Worm (Caenorhabditis elegans) whole organism, young adult: ENCODE data around the gene gst-18.

Source experiments
- C06A6.2 ChIP-seq: fragments of 200-800 bp; sonication (Bioruptor generic); conservative IDR thresholded peaks from 2 replicates; pipeline ENCODE4 v1.3.6; 2022; ENCODE audit warnings: missing genetic modification characterization, missing compliant biosample characterization
- C17E4.6 ChIP-seq: fragments of 200-800 bp; sonication (Bioruptor generic); IDR thresholded peaks from 2 replicates; pipeline ENCODE4 v1.3.6; 2022; ENCODE audit warnings: missing genetic modification reagents, missing genetic modification characterization, missing compliant biosample characterization
- D2030.7 ChIP-seq: fragments of 200-800 bp; sonication (Bioruptor generic); IDR thresholded peaks from 2 replicates; pipeline ENCODE4 v1.3.6; 2022; ENCODE audit warnings: missing genetic modification reagents, missing genetic modification characterization, missing compliant biosample characterization
- F33H1.4 ChIP-seq: fragments of 200-800 bp; sonication (Bioruptor generic); IDR thresholded peaks from 2 replicates; pipeline ENCODE4 v1.3.6; 2022; ENCODE audit warnings: missing genetic modification reagents, missing genetic modification characterization, missing compliant biosample characterization
- F49E8.2 ChIP-seq: sonication (generic microtip); optimal IDR thresholded peaks from 3 replicates; lab custom pipeline; 2017; ENCODE audit warnings: missing genetic modification characterization, mild to moderate bottlenecking, missing compliant biosample characterization, antibody characterized with exemption, moderate library complexity; ENCODE audit not compliant: insufficient read depth
- F57A8.1 ChIP-seq: fragments of 200-800 bp; sonication (Bioruptor generic); optimal IDR thresholded peaks from 2 replicates; lab custom pipeline; 2018; ENCODE audit warnings: mild to moderate bottlenecking, missing genetic modification characterization, moderate library complexity, missing compliant biosample characterization
- F57C9.4 ChIP-seq: sonication (generic microtip); optimal IDR thresholded peaks from 2 replicates; lab custom pipeline; 2017; ENCODE audit warnings: mild to moderate bottlenecking, missing genetic modification characterization, missing compliant biosample characterization
- K11D2.4 ChIP-seq: fragments of 200-800 bp; sonication (Bioruptor generic); IDR thresholded peaks from 2 replicates; pipeline ENCODE4 v1.3.6; 2022; ENCODE audit warnings: missing genetic modification reagents, missing genetic modification characterization, missing compliant biosample characterization
- Y95B8A.8 ChIP-seq: fragments of 200-800 bp; sonication (Bioruptor generic); IDR thresholded peaks from 2 replicates; pipeline ENCODE4 v1.3.6; 2022; ENCODE audit warnings: missing genetic modification reagents, missing genetic modification characterization, missing compliant biosample characterization
- ZK185.1 ChIP-seq: sonication (generic microtip); optimal IDR thresholded peaks from 2 replicates; lab custom pipeline; 2016; ENCODE audit warnings: mild to moderate bottlenecking, missing genetic modification characterization, missing compliant biosample characterization; ENCODE audit not compliant: poor library complexity, severe bottlenecking
- atf-7 ChIP-seq: sonication (generic microtip); optimal IDR thresholded peaks from 2 replicates; lab custom pipeline; 2017; ENCODE audit warnings: mild to moderate bottlenecking, missing genetic modification characterization, missing compliant biosample characterization
- athp-1 ChIP-seq: sonication (generic microtip); optimal IDR thresholded peaks from 2 replicates; lab custom pipeline; 2017; ENCODE audit warnings: mild to moderate bottlenecking, missing genetic modification characterization, missing compliant biosample characterization
- ccch-3 ChIP-seq: fragments of 200-800 bp; sonication (Bioruptor generic); optimal IDR thresholded peaks from 2 replicates; lab custom pipeline; 2018; ENCODE audit warnings: mild to moderate bottlenecking, missing genetic modification characterization, missing compliant biosample characterization
- cebp-2 ChIP-seq: fragments of 200-800 bp; sonication (Bioruptor generic); IDR thresholded peaks from 2 replicates; pipeline ENCODE4 v1.3.6; 2022; ENCODE audit warnings: missing genetic modification characterization, missing compliant biosample characterization
- ceh-40 ChIP-seq: fragments of 200-800 bp; sonication (Bioruptor generic); IDR thresholded peaks from 2 replicates; pipeline ENCODE4 v1.3.6; 2022; ENCODE audit warnings: missing genetic modification characterization, missing compliant biosample characterization
- ceh-79 ChIP-seq: sonication (generic microtip); optimal IDR thresholded peaks from 2 replicates; lab custom pipeline; 2017; ENCODE audit warnings: mild to moderate bottlenecking, missing genetic modification characterization, missing compliant biosample characterization
- die-1 ChIP-seq: sonication (generic microtip); optimal IDR thresholded peaks from 2 replicates; lab custom pipeline; 2016; ENCODE audit warnings: missing genotype, mild to moderate bottlenecking, missing genetic modification characterization, missing compliant biosample characterization
- dox-1 ChIP-seq: fragments of 200-800 bp; sonication (Bioruptor generic); IDR thresholded peaks from 2 replicates; pipeline ENCODE4 v1.3.6; 2022; ENCODE audit warnings: missing genetic modification reagents, missing genetic modification characterization, missing compliant biosample characterization
- egrh-3 ChIP-seq: fragments of 200-800 bp; sonication (Bioruptor generic); IDR thresholded peaks from 2 replicates; pipeline ENCODE4 v1.3.6; 2022; ENCODE audit warnings: missing genetic modification reagents, missing genetic modification characterization, missing compliant biosample characterization
- ekl-4 ChIP-seq: fragments of 200-800 bp; sonication (Bioruptor generic); IDR thresholded peaks from 2 replicates; pipeline ENCODE4 v1.3.6; 2022; ENCODE audit warnings: missing genetic modification reagents, missing genetic modification characterization, missing compliant biosample characterization
- him-1 ChIP-seq: sonication (generic microtip); optimal IDR thresholded peaks from 2 replicates; lab custom pipeline; 2016; ENCODE audit warnings: missing genotype, missing genetic modification reagents, missing genetic modification characterization, missing compliant biosample characterization
- hmg-1.2 ChIP-seq: fragments of 200-800 bp; sonication (Bioruptor generic); IDR thresholded peaks from 2 replicates; pipeline ENCODE4 v1.3.6; 2022; ENCODE audit warnings: missing genetic modification reagents, missing genetic modification characterization, missing compliant biosample characterization
- lin-26 ChIP-seq: fragments of 200-800 bp; sonication (Bioruptor generic); IDR thresholded peaks from 2 replicates; pipeline ENCODE4 v1.3.6; 2022; ENCODE audit warnings: missing genetic modification reagents, missing genetic modification characterization, missing compliant biosample characterization
- lin-35 ChIP-seq, 3 experiments: fragments of 150-350 bp in 2 of 3; sonication (generic microtip) in 1 of 3; optimal IDR thresholded peaks; 2 replicates each; lab custom pipeline; 2014 to 2018; ENCODE audit warnings: missing biosample characterization in 3 of 3, missing genetic modification characterization in 3 of 3, missing genetic modification reagents in 3 of 3
- lin-40 ChIP-seq: sonication (generic microtip); optimal IDR thresholded peaks from 2 replicates; lab custom pipeline; 2016; ENCODE audit warnings: missing genetic modification characterization, mild to moderate bottlenecking, missing compliant biosample characterization, missing genotype, missing genetic modification reagents
- lsy-27 ChIP-seq: sonication (generic microtip); optimal IDR thresholded peaks from 2 replicates; lab custom pipeline; 2017; ENCODE audit warnings: missing genetic modification characterization, mild to moderate bottlenecking, missing compliant biosample characterization, antibody characterized with exemption, missing genotype, borderline replicate concordance; ENCODE audit not compliant: insufficient read depth
- madf-10 ChIP-seq: sonication (generic microtip); optimal IDR thresholded peaks from 2 replicates; lab custom pipeline; 2016; ENCODE audit warnings: mild to moderate bottlenecking, missing genetic modification characterization, missing compliant biosample characterization
- mcd-1 ChIP-seq: fragments of 200-800 bp; sonication (Bioruptor generic); IDR thresholded peaks from 2 replicates; pipeline ENCODE4 v1.3.6; 2022; ENCODE audit warnings: missing genetic modification reagents, missing genetic modification characterization, missing compliant biosample characterization
- nhr-179 ChIP-seq: sonication (generic microtip); optimal IDR thresholded peaks from 2 replicates; lab custom pipeline; 2016; ENCODE audit warnings: mild to moderate bottlenecking, missing genetic modification characterization, missing compliant biosample characterization
- nhr-80 ChIP-seq: sonication (generic microtip); optimal IDR thresholded peaks from 2 replicates; lab custom pipeline; 2016; ENCODE audit warnings: missing genetic modification characterization, missing compliant biosample characterization
- pha-4 ChIP-seq: fragments of 150-350 bp; sonication (generic microtip); optimal IDR thresholded peaks from 2 replicates; lab custom pipeline; 2014; ENCODE audit warnings: missing biosample characterization, missing genetic modification reagents, missing genetic modification characterization
- sdz-38 ChIP-seq: sonication (generic microtip); optimal IDR thresholded peaks from 2 replicates; lab custom pipeline; 2016; ENCODE audit warnings: missing genotype, missing genetic modification characterization, missing compliant biosample characterization
- snpc-3.4 ChIP-seq: sonication (generic microtip); optimal IDR thresholded peaks from 2 replicates; lab custom pipeline; 2017; ENCODE audit warnings: missing genetic modification characterization, mild to moderate bottlenecking, missing compliant biosample characterization, antibody characterized with exemption, moderate library complexity, missing genotype, missing genetic modification reagents
- tbx-9 ChIP-seq: sonication (generic microtip); optimal IDR thresholded peaks from 2 replicates; lab custom pipeline; 2016; ENCODE audit warnings: borderline replicate concordance, missing genetic modification characterization, inconsistent platforms, missing compliant biosample characterization
- zfh-2 ChIP-seq: fragments of 200-800 bp; sonication (Bioruptor generic); conservative IDR thresholded peaks from 2 replicates; pipeline ENCODE4 v1.3.6; 2022; ENCODE audit warnings: missing genetic modification reagents, missing genetic modification characterization, missing compliant biosample characterization
- ztf-28 ChIP-seq: fragments of 200-800 bp; sonication (Bioruptor generic); IDR thresholded peaks from 2 replicates; pipeline ENCODE4 v1.3.6; 2022; ENCODE audit warnings: missing genetic modification reagents, missing genetic modification characterization, missing compliant biosample characterization
- ztf-6 ChIP-seq: fragments of 200-800 bp; sonication (Bioruptor generic); IDR thresholded peaks from 2 replicates; pipeline ENCODE4 v1.3.6; 2022; ENCODE audit warnings: missing genetic modification reagents, missing genetic modification characterization, missing compliant biosample characterization

Gene gst-18

DNA sequence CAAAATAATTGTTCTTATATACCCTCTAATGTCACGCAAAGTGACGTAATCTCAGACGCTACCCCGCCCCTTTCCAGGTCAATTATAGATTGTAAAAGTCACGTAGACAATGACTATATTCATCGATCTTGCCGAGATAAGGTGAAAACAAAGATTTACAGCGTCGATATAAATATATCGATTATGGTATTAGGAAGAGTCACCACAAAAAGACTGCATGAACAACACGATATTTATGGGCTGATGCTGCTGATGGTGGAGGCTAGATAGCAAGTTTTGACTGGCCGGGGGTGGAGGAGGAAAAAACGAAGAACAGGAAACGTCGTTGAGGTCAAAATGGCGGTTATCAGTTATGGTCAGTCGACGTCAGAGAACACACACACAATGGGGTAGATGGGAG, 7.9 kb upstream of the gst-18 start:
- no peak for TF ChIP-seq C17E4.6
- TF ChIP-seq lin-35 (GFP tag; optimal IDR thresholded peaks at IDR 0.05; lab: Kevin White, UChicago) = no peak
- no peak for TF ChIP-seq C06A6.2 (GFP tag; lab: Robert Waterston, UW)
- TF ChIP-seq tbx-9 (tag; lab: Kevin White, UChicago) = no peak
- no peak for TF ChIP-seq ccch-3
- TF ChIP-seq hmg-1.2 (GFP tag; lab: Robert Waterston, UW) = no peak
- TF ChIP-seq snpc-3.4 (tag; lab: Kevin White, UChicago) = no peak
- TF ChIP-seq dox-1 = no peak
- no peak for TF ChIP-seq athp-1
- TF ChIP-seq madf-10 = no peak
- TF ChIP-seq nhr-80 (tag; lab: Kevin White, UChicago) = peak; percentile 62
- TF ChIP-seq K11D2.4 (GFP tag; lab: Robert Waterston, UW) = no peak
- TF ChIP-seq lin-40 (tag; lab: Kevin White, UChicago) = peak; percentile 29
- no peak for TF ChIP-seq him-1
- TF ChIP-seq ZK185.1 = peak; percentile 5
- TF ChIP-seq F33H1.4 (GFP tag; lab: Robert Waterston, UW) = no peak

DNA sequence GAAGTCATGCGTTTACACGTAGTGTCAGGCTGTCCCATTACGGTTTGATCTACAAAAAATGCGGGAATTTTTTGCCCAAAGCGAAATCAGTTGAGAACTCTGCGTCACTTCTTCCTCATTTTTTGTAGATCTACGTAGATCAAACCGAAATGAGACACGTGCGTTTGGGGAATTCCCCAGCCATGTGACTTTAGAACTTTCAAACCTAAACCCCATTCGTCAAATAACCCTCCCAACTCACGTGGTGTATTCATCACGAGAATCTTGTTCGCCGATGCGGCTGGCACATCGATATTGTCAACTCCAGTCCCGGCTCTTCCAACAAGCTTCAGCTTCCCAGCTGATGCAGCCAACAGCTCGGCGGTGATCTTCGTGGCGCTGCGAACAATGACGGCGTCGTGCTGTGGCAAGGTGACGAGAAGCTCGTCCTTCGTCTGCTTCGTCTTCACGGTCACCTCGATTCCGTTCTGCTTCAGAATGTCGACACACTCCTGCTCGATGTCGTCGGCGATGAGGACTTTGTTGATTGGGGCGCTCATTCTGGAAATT, 7.3 kb upstream of the gst-18 start, which contains the start of gene phdh-1:
Gene phdh-1 (minus strand): TSS at position 540 of the 549 bp plus-strand sequence.
- TF ChIP-seq lsy-27 (tag; lab: Kevin White, UChicago) (no peak), atf-7 (tag; lab: Kevin White, UChicago) (no peak), sdz-38 (tag; lab: Kevin White, UChicago) (no peak), athp-1 (no peak), lin-26 (0 out of 2 replicates have a peak, but pooled peaks have one; percentile 15), nhr-179 (tag; lab: Kevin White, UChicago) (no peak), F49E8.2 (tag; lab: Kevin White, UChicago) (no peak), mcd-1 (GFP tag; lab: Robert Waterston, UW) (0 out of 2 replicates have a peak, but pooled peaks have one; percentile 5), tbx-9 (tag; lab: Kevin White, UChicago) (no peak), ztf-6 (GFP tag; lab: Robert Waterston, UW) (no peak), ceh-40 (GFP tag; lab: Robert Waterston, UW) (no peak), ekl-4 (GFP tag; lab: Robert Waterston, UW) (no peak), ceh-79 (no peak), F57A8.1 (GFP tag; lab: Kevin White, UChicago) (peak; percentile 23), F57C9.4 (tag; lab: Kevin White, UChicago) (no peak), Y95B8A.8 (GFP tag; lab: Robert Waterston, UW) (no peak), zfh-2 (GFP tag; lab: Robert Waterston, UW) (peak; percentile 40; the same call in 1 of the 2 replicates), die-1 (no peak), cebp-2 (GFP tag; lab: Robert Waterston, UW) (no peak), ztf-28 (GFP tag; lab: Robert Waterston, UW) (no peak), pha-4 (tag; lab: Kevin White, UChicago) (no peak)

- TF ChIP-seq D2030.7 (GFP tag; lab: Robert Waterston, UW) (no peak), zfh-2 (GFP tag; lab: Robert Waterston, UW) (peak; percentile 50; the same call in 1 of the 2 replicates), egrh-3 (GFP tag; lab: Robert Waterston, UW) (peak; percentile 36; the same call in 1 of the 2 replicates)
These were observed 6.8 kb upstream of the gst-18 start for ce11 chrII:13637464-13637863.
